Fruit fly (Drosophila melanogaster) whole organism, embryonic: ENCODE data around the gene CG43815.

ENCODE experiments used
- Atf6 ChIP-seq: fragments of 200-800 bp; sonication (Bioruptor generic); IDR thresholded peaks from 2 replicates; pipeline ENCODE4 v1.3.6; 2022; ENCODE audit warnings: missing biosample characterization, missing genetic modification characterization
- Awh ChIP-seq: fragments of 200-800 bp; sonication (Bioruptor generic); IDR thresholded peaks from 2 replicates; pipeline ENCODE4, ENCODE4 v1.3.6; 2022; ENCODE audit warnings: missing biosample characterization, missing genetic modification characterization
- BtbVII ChIP-seq: fragments of 200-800 bp; sonication (Bioruptor generic); optimal IDR thresholded peaks from 3 replicates; lab custom pipeline; 2017; ENCODE audit warnings: missing biosample characterization, mild to moderate bottlenecking, missing genetic modification characterization
- CG10959 ChIP-seq: fragments of 200-800 bp; sonication (Bioruptor generic); IDR thresholded peaks from 2 replicates; pipeline ENCODE4 v1.3.6; 2022; ENCODE audit warnings: missing biosample characterization, missing genetic modification characterization
- CG12299 ChIP-seq: fragments of 200-800 bp; sonication (Bioruptor generic); optimal IDR thresholded peaks from 2 replicates; lab custom pipeline; 2018; ENCODE audit warnings: missing biosample characterization, mild to moderate bottlenecking, missing genetic modification characterization
- CG13287 ChIP-seq: fragments of 200-800 bp; sonication (Bioruptor generic); IDR thresholded peaks from 2 replicates; pipeline ENCODE4 v1.3.6; 2022; ENCODE audit warnings: missing biosample characterization, missing genetic modification characterization; ENCODE audit not compliant: partially characterized antibody
- CG13894 ChIP-seq: fragments of 200-800 bp; sonication (Bioruptor generic); optimal IDR thresholded peaks from 3 replicates; lab custom pipeline; 2018; ENCODE audit warnings: missing biosample characterization, mild to moderate bottlenecking, missing genetic modification characterization, moderate library complexity
- CG15479 ChIP-seq: fragments of 200-800 bp; sonication (Bioruptor generic); optimal IDR thresholded peaks from 3 replicates; lab custom pipeline; 2019; ENCODE audit warnings: missing biosample characterization, mild to moderate bottlenecking, missing genetic modification characterization, moderate library complexity
- CG15514 ChIP-seq: fragments of 200-800 bp; sonication (Bioruptor generic); optimal IDR thresholded peaks from 3 replicates; lab custom pipeline; 2017; ENCODE audit warnings: missing biosample characterization, missing genetic modification characterization, mild to moderate bottlenecking, moderate library complexity, missing genetic modification reagents
- CG17568 ChIP-seq: fragments of 200-800 bp; sonication (Bioruptor generic); optimal IDR thresholded peaks from 2 replicates; lab custom pipeline; 2018; ENCODE audit warnings: missing biosample characterization, mild to moderate bottlenecking, missing genetic modification characterization, moderate library complexity
- CG2678 ChIP-seq: fragments of 200-800 bp; sonication (Bioruptor generic); optimal IDR thresholded peaks from 3 replicates; lab custom pipeline; 2019; ENCODE audit warnings: missing biosample characterization, mild to moderate bottlenecking, missing genetic modification characterization, moderate library complexity
- CG31224 ChIP-seq: fragments of 200-800 bp; sonication (Bioruptor generic); IDR thresholded peaks from 2 replicates; pipeline ENCODE4 v1.3.6; 2022; ENCODE audit warnings: missing biosample characterization, missing genetic modification characterization
- CG33557 ChIP-seq: fragments of 200-800 bp; sonication (Bioruptor generic); optimal IDR thresholded peaks from 2 replicates; lab custom pipeline; 2019; ENCODE audit warnings: missing biosample characterization, mild to moderate bottlenecking, missing genetic modification characterization, moderate library complexity
- CG4282 ChIP-seq: fragments of 200-800 bp; sonication (Bioruptor generic); optimal IDR thresholded peaks from 2 replicates; lab custom pipeline; 2016; ENCODE audit warnings: missing biosample characterization, missing genetic modification characterization
- CG4424 ChIP-seq: fragments of 200-800 bp; sonication (Bioruptor generic); optimal IDR thresholded peaks from 3 replicates; lab custom pipeline; 2016; ENCODE audit warnings: missing biosample characterization, missing genetic modification characterization
- CG6854 ChIP-seq: fragments of 200-800 bp; sonication (Bioruptor generic); optimal IDR thresholded peaks from 3 replicates; lab custom pipeline; 2017; ENCODE audit warnings: missing biosample characterization, mild to moderate bottlenecking, missing genetic modification characterization
- CG8388 ChIP-seq: fragments of 200-800 bp; sonication (Bioruptor generic); optimal IDR thresholded peaks from 2 replicates; lab custom pipeline; 2019; ENCODE audit warnings: missing biosample characterization, mild to moderate bottlenecking, missing genetic modification characterization, moderate library complexity
- CG9817 ChIP-seq: fragments of 200-800 bp; sonication (Bioruptor generic); optimal IDR thresholded peaks from 2 replicates; lab custom pipeline; 2018; ENCODE audit warnings: missing biosample characterization, mild to moderate bottlenecking, missing genetic modification characterization, moderate library complexity
- Deaf1 ChIP-seq: fragments of 200-800 bp; optimal IDR thresholded peaks from 3 replicates; lab custom pipeline; 2019; ENCODE audit warnings: missing biosample characterization, mild to moderate bottlenecking, missing genetic modification characterization, moderate library complexity
- Elba2 ChIP-seq: fragments of 200-800 bp; sonication (Bioruptor generic); optimal IDR thresholded peaks from 3 replicates; lab custom pipeline; 2016; ENCODE audit warnings: missing biosample characterization, missing genetic modification characterization
- HLHmδ ChIP-seq: fragments of 200-800 bp; sonication (Bioruptor generic); optimal IDR thresholded peaks from 2 replicates; lab custom pipeline; 2018; ENCODE audit warnings: missing biosample characterization, mild to moderate bottlenecking, missing genetic modification characterization, moderate library complexity
- Hsf ChIP-seq: fragments of 200-800 bp; sonication (Bioruptor generic); optimal IDR thresholded peaks from 3 replicates; lab custom pipeline; 2016; ENCODE audit warnings: missing biosample characterization, missing genetic modification characterization
- MBD-R2 ChIP-seq: fragments of 200-800 bp; sonication (Bioruptor generic); IDR thresholded peaks from 2 replicates; pipeline ENCODE4 v1.3.6; 2022; ENCODE audit warnings: missing biosample characterization, missing genetic modification characterization
- Med ChIP-seq: fragments of 200-800 bp; sonication (Bioruptor generic); peaks from one replicate; lab custom pipeline; 2016; ENCODE audit warnings: missing biosample characterization, missing genetic modification characterization, mild to moderate bottlenecking, inconsistent platforms, moderate library complexity
- Myb ChIP-seq: fragments of 200-800 bp; sonication (Bioruptor generic); optimal IDR thresholded peaks from 2 replicates; lab custom pipeline; 2016; ENCODE audit warnings: missing biosample characterization, missing genetic modification characterization
- NC2α ChIP-seq: fragments of 200-800 bp; sonication (Bioruptor generic); optimal IDR thresholded peaks from 2 replicates; lab custom pipeline; 2016; ENCODE audit warnings: missing biosample characterization, missing genetic modification characterization
- Nf-YB ChIP-seq: fragments of 200-800 bp; sonication (Bioruptor generic); optimal IDR thresholded peaks from 3 replicates; lab custom pipeline; 2019; ENCODE audit warnings: missing biosample characterization, mild to moderate bottlenecking, missing genetic modification characterization, moderate library complexity
- Optix ChIP-seq: fragments of 200-800 bp; sonication (Bioruptor generic); IDR thresholded peaks from 3 replicates; pipeline ENCODE4 v1.3.6; 2022; ENCODE audit warnings: missing biosample characterization, missing genetic modification characterization
- Pdp1 ChIP-seq, 2 experiments: fragments of 200-800 bp; sonication (Bioruptor generic); optimal IDR thresholded peaks; 3 replicates each; lab custom pipeline; 2016; ENCODE audit warnings: missing biosample characterization in 2 of 2, missing genetic modification characterization in 2 of 2, mild to moderate bottlenecking in 1 of 2, moderate library complexity in 1 of 2
- Rx ChIP-seq: fragments of 200-800 bp; sonication (Bioruptor generic); IDR thresholded peaks from 2 replicates; pipeline ENCODE4 v1.3.6; 2022; ENCODE audit warnings: missing biosample characterization, missing genetic modification characterization
- Sin3A ChIP-seq: fragments of >200 bp; optimal IDR thresholded peaks from 2 replicates; lab custom pipeline; 2018
- Sox102F ChIP-seq: fragments of 200-800 bp; sonication (Bioruptor generic); optimal IDR thresholded peaks from 2 replicates; lab custom pipeline; 2018; ENCODE audit warnings: missing biosample characterization, mild to moderate bottlenecking, missing genetic modification characterization, moderate library complexity
- Trl ChIP-seq, 3 experiments: fragments of >200 bp in 2 of 3; fragments of 200-800 bp in 1 of 3; sonication (Bioruptor generic) in 1 of 3; optimal IDR thresholded peaks; 2 replicates in 1 of 3; 3 replicates in 2 of 3; lab custom pipeline; 2016 to 2017; ENCODE audit warnings: missing biosample characterization in 1 of 3, missing genetic modification characterization in 1 of 3
- Xrp1 ChIP-seq: fragments of 200-800 bp; sonication (Bioruptor generic); IDR thresholded peaks from 2 replicates; pipeline ENCODE4 v1.3.6; 2022; ENCODE audit warnings: missing biosample characterization, missing genetic modification characterization
- ems ChIP-seq: fragments of 200-800 bp; sonication (Bioruptor generic); optimal IDR thresholded peaks from 3 replicates; lab custom pipeline; 2016; ENCODE audit warnings: missing biosample characterization, missing genetic modification characterization
- en ChIP-seq: fragments of 200-800 bp; sonication (Bioruptor generic); optimal IDR thresholded peaks from 2 replicates; lab custom pipeline; 2016; ENCODE audit warnings: missing biosample characterization, missing genetic modification characterization
- grau ChIP-seq: fragments of 200-800 bp; optimal IDR thresholded peaks from 3 replicates; lab custom pipeline; 2019; ENCODE audit warnings: missing biosample characterization, mild to moderate bottlenecking, missing genetic modification characterization, moderate library complexity
- hth ChIP-seq: fragments of >200 bp; optimal IDR thresholded peaks from 2 replicates; lab custom pipeline; 2017; ENCODE audit warnings: inconsistent platforms
- ken ChIP-seq: fragments of 200-800 bp; sonication (Bioruptor generic); IDR thresholded peaks from 3 replicates; pipeline ENCODE4 v1.3.6; 2022; ENCODE audit warnings: missing biosample characterization, missing genetic modification characterization
- knrl ChIP-seq: fragments of 200-800 bp; sonication (Bioruptor generic); IDR thresholded peaks from 3 replicates; pipeline ENCODE4 v1.3.6; 2022; ENCODE audit warnings: missing biosample characterization, missing genetic modification characterization; ENCODE audit not compliant: partially characterized antibody
- maf-S ChIP-seq: fragments of 200-800 bp; sonication (Bioruptor generic); optimal IDR thresholded peaks from 2 replicates; lab custom pipeline; 2016; ENCODE audit warnings: missing biosample characterization, missing genetic modification characterization
- psq ChIP-seq: fragments of 200-800 bp; sonication (Bioruptor generic); optimal IDR thresholded peaks from 2 replicates; lab custom pipeline; 2017; ENCODE audit warnings: missing biosample characterization, missing genetic modification characterization
- rib ChIP-seq: fragments of 200-800 bp; sonication (Bioruptor generic); IDR thresholded peaks from 2 replicates; pipeline ENCODE4 v1.3.6; 2022; ENCODE audit warnings: missing biosample characterization, missing genetic modification characterization
- sens-2 ChIP-seq: fragments of 200-800 bp; sonication (Bioruptor generic); IDR thresholded peaks from 2 replicates; pipeline ENCODE4 v1.3.6; 2022; ENCODE audit warnings: missing biosample characterization, missing genetic modification characterization
- sob ChIP-seq: fragments of 200-800 bp; sonication (Bioruptor generic); IDR thresholded peaks from 2 replicates; pipeline ENCODE4 v1.3.6; 2022; ENCODE audit warnings: missing biosample characterization, missing genetic modification characterization
- sug ChIP-seq: fragments of 200-800 bp; optimal IDR thresholded peaks from 2 replicates; lab custom pipeline; 2019; ENCODE audit warnings: missing biosample characterization, mild to moderate bottlenecking, missing genetic modification characterization, moderate library complexity
- tio ChIP-seq: fragments of 200-800 bp; sonication (Bioruptor generic); optimal IDR thresholded peaks from 2 replicates; lab custom pipeline; 2017; ENCODE audit warnings: missing biosample characterization, missing genetic modification characterization, inconsistent platforms
- tll ChIP-seq, 2 experiments: fragments of 200-800 bp in 1 of 2; fragments of >200 bp in 1 of 2; sonication (Bioruptor generic) in 1 of 2; optimal IDR thresholded peaks; 2 replicates each; lab custom pipeline; 2017 to 2019; ENCODE audit warnings: missing biosample characterization in 2 of 2, missing genetic modification characterization in 2 of 2, mild to moderate bottlenecking in 1 of 2, moderate library complexity in 1 of 2
- trh ChIP-seq: fragments of 200-800 bp; sonication (Bioruptor generic); optimal IDR thresholded peaks from 2 replicates; lab custom pipeline; 2016; ENCODE audit warnings: missing biosample characterization, missing genetic modification characterization
- z ChIP-seq: fragments of 200-800 bp; sonication (Bioruptor generic); IDR thresholded peaks from 3 replicates; pipeline ENCODE4 v1.3.6; 2022; ENCODE audit warnings: missing biosample characterization, missing genetic modification characterization

Gene CG43815

dm6 chr2L:3545033-3545666, 30.9 kb upstream of the CG43815 start (continued):
- TF ChIP-seq CG15514 (GFP tag; lab: Kevin White, UChicago), result no peak
- TF ChIP-seq CG13287 (GFP tag; lab: Robert Waterston, UW), result peak; percentile 50; the same call in 1 of the 2 replicates
- no peak for TF ChIP-seq BtbVII (GFP tag; lab: Kevin White, UChicago)
- no peak for TF ChIP-seq maf-S (GFP tag; lab: Kevin White, UChicago)
- peak; percentile 95 for TF ChIP-seq z (GFP tag; lab: Robert Waterston, UW)
- TF ChIP-seq sens-2, result 0 out of 2 replicates have a peak, but pooled peaks have one; percentile 28
- no peak for TF ChIP-seq CG17568
- TF ChIP-seq Sox102F (GFP tag; lab: Kevin White, UChicago), result no peak
- TF ChIP-seq psq, result no peak
- no peak for TF ChIP-seq CG12299 (tag; lab: Kevin White, UChicago)
- no peak for TF ChIP-seq CG4424 (GFP tag; lab: Kevin White, UChicago)
- TF ChIP-seq Hsf (GFP tag; lab: Kevin White, UChicago), result no peak
- peak; percentile 39; the same call in 1 of the 2 replicates for TF ChIP-seq Xrp1 (GFP tag; lab: Robert Waterston, UW)
- peak; percentile 91 to 94 for TF ChIP-seq Trl (optimal IDR thresholded peaks at IDR 0.05; lab: Kevin White, UChicago)
- TF ChIP-seq Trl (GFP tag; optimal IDR thresholded peaks at IDR 0.05; lab: Kevin White, UChicago), result peak; percentile 42
- no peak for TF ChIP-seq hth (lab: Kevin White, UChicago)
- TF ChIP-seq Rx (GFP tag; lab: Robert Waterston, UW), result no peak
- TF ChIP-seq CG9817 (tag; lab: Kevin White, UChicago), result no peak
- no peak for TF ChIP-seq knrl
- TF ChIP-seq Myb, result no peak
- no peak for TF ChIP-seq tll (GFP tag; optimal IDR thresholded peaks at IDR 0.05; lab: Kevin White, UChicago)
- no peak for TF ChIP-seq MBD-R2
- no peak for TF ChIP-seq grau (tag; lab: Kevin White, UChicago)
- no peak for TF ChIP-seq ems
- no peak for TF ChIP-seq trh (GFP tag; lab: Kevin White, UChicago)
- peak; percentile 95 for TF ChIP-seq Nf-YB (GFP tag; lab: Kevin White, UChicago)
- peak; percentile 79 for TF ChIP-seq Med (GFP tag; lab: Kevin White, UChicago)
- peak; percentile 45 for TF ChIP-seq Deaf1 (tag; lab: Kevin White, UChicago)
- no peak for TF ChIP-seq Atf6 (GFP tag; lab: Robert Waterston, UW)
- no peak; the same call in 1 of the 2 replicates for TF ChIP-seq sob (GFP tag; lab: Robert Waterston, UW)
- no peak for TF ChIP-seq Elba2
- no peak for TF ChIP-seq CG33557 (GFP tag; lab: Kevin White, UChicago)
- no peak for TF ChIP-seq CG10959 (GFP tag; lab: Robert Waterston, UW)
- TF ChIP-seq CG6854 (GFP tag; lab: Kevin White, UChicago), result no peak
- TF ChIP-seq Pdp1 (GFP tag; optimal IDR thresholded peaks at IDR 0.05; lab: Kevin White, UChicago), result no peak
- TF ChIP-seq Optix (GFP tag; lab: Robert Waterston, UW), result no peak
- TF ChIP-seq en (GFP tag; lab: Kevin White, UChicago), result no peak
- no peak for TF ChIP-seq CG2678 (tag; lab: Kevin White, UChicago)
- TF ChIP-seq rib, result no peak
- TF ChIP-seq ken (GFP tag; lab: Robert Waterston, UW), result no peak
- peak; percentile 35 for TF ChIP-seq sug (tag; lab: Kevin White, UChicago)
- TF ChIP-seq CG4282 (GFP tag; lab: Kevin White, UChicago), result no peak
- no peak for TF ChIP-seq HLHmδ (GFP tag; lab: Kevin White, UChicago)
- no peak; the same call in 1 of the 2 replicates for TF ChIP-seq Awh (GFP tag; lab: Robert Waterston, UW)
- TF ChIP-seq Sin3A, result no peak
- TF ChIP-seq CG15479 (GFP tag; lab: Kevin White, UChicago), result no peak
- TF ChIP-seq CG13894 (tag; lab: Kevin White, UChicago), result no peak
- TF ChIP-seq NC2α (GFP tag; lab: Kevin White, UChicago), result no peak
- TF ChIP-seq tio (GFP tag; lab: Kevin White, UChicago), result no peak
- no peak for TF ChIP-seq CG8388 (GFP tag; lab: Kevin White, UChicago)
- TF ChIP-seq CG31224 (GFP tag; lab: Robert Waterston, UW), result no peak
